Worm (Caenorhabditis elegans) whole organism, L2 larva: ENCODE results near the gene nsph-3.2.

ENCODE experiments used
- C34F6.9 ChIP-seq: fragments of 150-350 bp; optimal IDR thresholded peaks from 2 replicates; lab custom pipeline; 2014; ENCODE audit warnings: missing biosample characterization, missing genetic modification characterization
- F13H6.1 ChIP-seq: sonication (generic microtip); optimal IDR thresholded peaks from 2 replicates; lab custom pipeline; 2016; ENCODE audit warnings: missing genetic modification characterization, missing compliant biosample characterization
- Y55F3AM.14 ChIP-seq: fragments of 200-800 bp; sonication (Bioruptor generic); optimal IDR thresholded peaks from 2 replicates; lab custom pipeline; 2018; ENCODE audit warnings: mild to moderate bottlenecking, missing genetic modification characterization, missing compliant biosample characterization
- ZK546.5 ChIP-seq: sonication (generic microtip); optimal IDR thresholded peaks from 2 replicates; lab custom pipeline; 2017; ENCODE audit warnings: missing biosample characterization, missing genetic modification characterization
- alr-1 ChIP-seq: fragments of 150-350 bp; optimal IDR thresholded peaks from 2 replicates; lab custom pipeline; 2014; ENCODE audit warnings: missing biosample characterization, missing genetic modification characterization
- aly-2 ChIP-seq: fragments of 150-350 bp; optimal IDR thresholded peaks from 2 replicates; lab custom pipeline; 2014; ENCODE audit warnings: missing biosample characterization, missing genetic modification characterization
- ama-1 ChIP-seq: fragments of 150-350 bp; optimal IDR thresholded peaks from 2 replicates; lab custom pipeline; 2018; ENCODE audit warnings: inconsistent platforms
- blmp-1 ChIP-seq: sonication (generic microtip); optimal IDR thresholded peaks from 2 replicates; lab custom pipeline; 2017; ENCODE audit warnings: missing genetic modification characterization, mild to moderate bottlenecking, missing compliant biosample characterization, antibody characterized with exemption, moderate library complexity; ENCODE audit not compliant: insufficient read depth
- ceh-16 ChIP-seq: fragments of 150-350 bp; optimal IDR thresholded peaks from 2 replicates; lab custom pipeline; 2014; ENCODE audit warnings: missing biosample characterization, missing genetic modification characterization
- ceh-82 ChIP-seq: fragments of 150-350 bp; optimal IDR thresholded peaks from 2 replicates; lab custom pipeline; 2014; ENCODE audit warnings: missing biosample characterization, missing genetic modification characterization
- crh-2 ChIP-seq: sonication (generic microtip); optimal IDR thresholded peaks from 2 replicates; lab custom pipeline; 2017; ENCODE audit warnings: missing biosample characterization, missing genetic modification characterization
- fos-1 ChIP-seq: fragments of 150-350 bp; optimal IDR thresholded peaks from 2 replicates; lab custom pipeline; 2014; ENCODE audit warnings: missing biosample characterization, missing genetic modification characterization
- gmeb-1 ChIP-seq: fragments of 150-350 bp; optimal IDR thresholded peaks from 2 replicates; lab custom pipeline; 2014; ENCODE audit warnings: missing biosample characterization, missing genetic modification characterization
- lin-11 ChIP-seq: fragments of 150-350 bp; sonication (generic microtip); optimal IDR thresholded peaks from 2 replicates; lab custom pipeline; 2014; ENCODE audit warnings: missing biosample characterization, missing genetic modification characterization, inconsistent platforms, mixed read lengths
- lin-13 ChIP-seq: fragments of 150-350 bp; optimal IDR thresholded peaks from 2 replicates; lab custom pipeline; 2014; ENCODE audit warnings: missing biosample characterization, missing genetic modification reagents, missing genetic modification characterization
- lin-39 ChIP-seq: fragments of 150-350 bp; optimal IDR thresholded peaks from 2 replicates; lab custom pipeline; 2014; ENCODE audit warnings: missing biosample characterization, missing genetic modification reagents, missing genetic modification characterization
- lsy-2 ChIP-seq, 2 experiments: fragments of 150-350 bp in 1 of 2; sonication (generic microtip) in 1 of 2; optimal IDR thresholded peaks; 2 replicates each; lab custom pipeline; 2014 to 2017; ENCODE audit warnings: missing biosample characterization in 2 of 2, missing genetic modification characterization in 2 of 2
- mab-5 ChIP-seq: fragments of 150-350 bp; optimal IDR thresholded peaks from 2 replicates; lab custom pipeline; 2014; ENCODE audit warnings: missing biosample characterization, missing genetic modification characterization
- mbf-1 ChIP-seq: sonication (generic microtip); optimal IDR thresholded peaks from 2 replicates; lab custom pipeline; 2017; ENCODE audit warnings: missing biosample characterization, missing genetic modification characterization
- mdl-1 ChIP-seq, 2 experiments: fragments of 150-350 bp in 1 of 2; sonication (generic microtip) in 1 of 2; optimal IDR thresholded peaks; 2 replicates each; lab custom pipeline; 2017; ENCODE audit warnings: missing biosample characterization in 2 of 2, missing genetic modification characterization in 2 of 2
- nhr-129 ChIP-seq: fragments of 150-350 bp; optimal IDR thresholded peaks from 2 replicates; lab custom pipeline; 2014; ENCODE audit warnings: missing biosample characterization, missing genetic modification characterization
- nhr-21 ChIP-seq: fragments of 150-350 bp; optimal IDR thresholded peaks from 2 replicates; lab custom pipeline; 2014; ENCODE audit warnings: missing biosample characterization, missing genetic modification characterization
- nhr-237 ChIP-seq: fragments of 150-350 bp; optimal IDR thresholded peaks from 2 replicates; lab custom pipeline; 2014; ENCODE audit warnings: missing biosample characterization, missing genetic modification characterization
- nhr-77 ChIP-seq: fragments of 150-350 bp; optimal IDR thresholded peaks from 2 replicates; lab custom pipeline; 2014; ENCODE audit warnings: missing biosample characterization, missing genetic modification characterization
- skn-1 ChIP-seq: sonication (generic microtip); optimal IDR thresholded peaks from 2 replicates; lab custom pipeline; 2017; ENCODE audit warnings: missing biosample characterization, missing genetic modification characterization
- sma-3 ChIP-seq: sonication (generic microtip); optimal IDR thresholded peaks from 2 replicates; lab custom pipeline; 2016; ENCODE audit warnings: missing genetic modification reagents, missing genetic modification characterization, missing compliant biosample characterization
- sma-9 ChIP-seq, 2 experiments: fragments of 150-350 bp in 1 of 2; sonication (generic microtip) in 1 of 2; optimal IDR thresholded peaks; 2 replicates each; lab custom pipeline; 2014 to 2016; ENCODE audit warnings: missing genetic modification characterization in 2 of 2, mild to moderate bottlenecking in 1 of 2, missing biosample characterization in 1 of 2, missing compliant biosample characterization in 1 of 2, missing genetic modification reagents in 1 of 2, moderate library complexity in 1 of 2
- unc-39 ChIP-seq: fragments of 150-350 bp; optimal IDR thresholded peaks from 2 replicates; lab custom pipeline; 2014; ENCODE audit warnings: missing biosample characterization, missing genetic modification characterization
- unc-55 ChIP-seq: fragments of 150-350 bp; sonication (generic microtip); optimal IDR thresholded peaks from 3 replicates; lab custom pipeline; 2014; ENCODE audit warnings: missing biosample characterization, missing genetic modification reagents, missing genetic modification characterization
- unc-62 ChIP-seq: fragments of 150-350 bp; optimal IDR thresholded peaks from 2 replicates; lab custom pipeline; 2014; ENCODE audit warnings: missing biosample characterization, missing genetic modification reagents, missing genetic modification characterization
- ztf-1 ChIP-seq: fragments of 200-800 bp; sonication (Bioruptor generic); conservative IDR thresholded peaks from 2 replicates; pipeline ENCODE4 v1.3.6; 2022; ENCODE audit warnings: missing genetic modification characterization, missing compliant biosample characterization
- ztf-11 ChIP-seq: sonication (generic microtip); optimal IDR thresholded peaks from 2 replicates; lab custom pipeline; 2017; ENCODE audit warnings: missing biosample characterization, missing genetic modification characterization

Gene nsph-3.2

DNA sequence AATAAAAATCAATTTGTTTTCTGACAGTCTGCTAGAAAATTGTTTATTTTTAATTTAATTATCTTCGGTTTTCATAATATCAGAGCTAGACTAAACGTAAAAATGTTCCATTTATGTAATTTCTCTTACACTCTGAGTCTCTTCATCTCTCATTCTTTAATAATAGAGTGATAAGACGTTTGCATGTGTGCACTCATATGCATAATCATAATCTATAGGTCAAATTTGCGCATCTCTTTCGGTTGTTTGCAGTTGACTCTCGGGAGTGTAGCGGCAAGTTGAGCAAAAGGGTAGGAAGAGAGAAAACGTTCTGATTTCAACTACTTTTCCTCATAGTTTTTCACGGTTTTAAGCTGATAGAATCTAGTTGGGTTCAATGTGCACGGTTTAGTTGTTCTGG, 46.2 kb upstream of the nsph-3.2 start:
- peak; percentile 61 for TF ChIP-seq fos-1 (tag; lab: Kevin White, UChicago)
- no peak for TF ChIP-seq mab-5 (tag; lab: Kevin White, UChicago)

DNA sequence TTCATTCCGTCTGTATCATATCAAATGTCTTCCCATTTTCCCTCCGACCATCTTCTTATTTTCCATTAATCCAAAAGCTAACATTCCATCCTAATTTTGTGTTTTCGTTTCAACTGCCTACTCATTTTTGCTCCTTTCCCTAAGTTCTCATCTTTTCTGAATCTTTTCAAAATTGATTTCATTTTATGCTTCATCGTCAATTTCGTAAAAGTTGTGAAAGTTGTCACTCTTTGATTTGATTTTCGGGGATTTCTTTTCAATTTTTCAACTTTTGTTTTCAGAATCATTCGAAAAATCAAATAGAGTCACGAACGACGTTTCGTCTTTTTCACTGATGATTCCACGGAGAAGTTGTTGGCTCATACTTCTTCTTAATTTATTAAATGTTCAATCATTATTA, 45.1 kb upstream of the nsph-3.2 start, which contains the start of gene cwn-2:
Gene cwn-2 (plus strand): TSS at position 276 of the 400 bp plus-strand sequence.
- TF ChIP-seq sma-3 (no peak), ZK546.5 (tag; lab: Kevin White, UChicago) (no peak), C34F6.9 (tag; lab: Kevin White, UChicago) (no peak), ama-1 (lab: Kevin White, UChicago) (no peak), crh-2 (tag; lab: Kevin White, UChicago) (no peak), lin-11 (tag; lab: Kevin White, UChicago) (no peak)

- TF ChIP-seq nhr-77 (tag; lab: Kevin White, UChicago): no peak
- no peak for TF ChIP-seq gmeb-1
- TF ChIP-seq ztf-1 (GFP tag; lab: Robert Waterston, UW): no peak
- no peak for TF ChIP-seq nhr-129
- TF ChIP-seq ceh-16 (tag; lab: Kevin White, UChicago): no peak
- TF ChIP-seq unc-39 (tag; lab: Kevin White, UChicago): no peak
- no peak for TF ChIP-seq lin-39
- no peak for TF ChIP-seq sma-3
- TF ChIP-seq skn-1 (tag; lab: Kevin White, UChicago): no peak
- no peak for TF ChIP-seq sma-9 (GFP tag; optimal IDR thresholded peaks at IDR 0.05; lab: Kevin White, UChicago)
- no peak for TF ChIP-seq sma-9 (tag; optimal IDR thresholded peaks at IDR 0.05; lab: Kevin White, UChicago)
- no peak for TF ChIP-seq unc-62 (GFP tag; lab: Kevin White, UChicago)
- no peak for TF ChIP-seq nhr-237 (tag; lab: Kevin White, UChicago)
- TF ChIP-seq, all 48 proteins: peak for 0
Measured at ce11 chrIV:10068266-10068665, 44.4 kb upstream of the nsph-3.2 start.

ce11 chrIV:10072527-10072926, 40.1 kb upstream of the nsph-3.2 start, which contains the start of gene W01B6.3:
Gene W01B6.3 (minus strand): TSS chrIV:10072627.
- TF ChIP-seq ceh-82 (tag; lab: Kevin White, UChicago): no peak
- no peak for TF ChIP-seq ztf-11 (tag; lab: Kevin White, UChicago)
- TF ChIP-seq lin-11 (tag; lab: Kevin White, UChicago): no peak
- no peak for TF ChIP-seq nhr-129
- TF ChIP-seq unc-55 (GFP tag; lab: Kevin White, UChicago): no peak
- no peak for TF ChIP-seq ama-1 (lab: Kevin White, UChicago)
- TF ChIP-seq aly-2 (tag; lab: Kevin White, UChicago): no peak
- no peak for TF ChIP-seq lin-39
- TF ChIP-seq nhr-21 (tag; lab: Kevin White, UChicago): no peak
- no peak for TF ChIP-seq lin-13 (GFP tag; lab: Kevin White, UChicago)

- TF ChIP-seq ztf-11 (tag; lab: Kevin White, UChicago) (no peak), mbf-1 (tag; lab: Kevin White, UChicago) (no peak), sma-3 (no peak), lsy-2 (tag; optimal IDR thresholded peaks at IDR 0.05; lab: Kevin White, UChicago) (no peak), blmp-1 (no peak), mdl-1 (tag; optimal IDR thresholded peaks at IDR 0.05; lab: Kevin White, UChicago) (no peak), Y55F3AM.14 (no peak), F13H6.1 (tag; lab: Kevin White, UChicago) (no peak), alr-1 (tag; lab: Kevin White, UChicago) (no peak), unc-39 (tag; lab: Kevin White, UChicago) (no peak), mab-5 (tag; lab: Kevin White, UChicago) (no peak), lin-11 (tag; lab: Kevin White, UChicago) (no peak), lin-39 (no peak), fos-1 (tag; lab: Kevin White, UChicago) (no peak), ceh-16 (tag; lab: Kevin White, UChicago) (no peak)
Measured at ce11 chrIV:10075034-10075510, 37.6 kb upstream of the nsph-3.2 start, which contains the start of the genes ttbk-4 and W01B6.4. Gene ttbk-4 (minus strand): TSS chrIV:10075134. Gene W01B6.4 (plus strand): TSS chrIV:10075460.
